Worm (Caenorhabditis elegans): ENCODE measurements around the gene F38A1.6.

The F38A1.6 gene

DNA sequence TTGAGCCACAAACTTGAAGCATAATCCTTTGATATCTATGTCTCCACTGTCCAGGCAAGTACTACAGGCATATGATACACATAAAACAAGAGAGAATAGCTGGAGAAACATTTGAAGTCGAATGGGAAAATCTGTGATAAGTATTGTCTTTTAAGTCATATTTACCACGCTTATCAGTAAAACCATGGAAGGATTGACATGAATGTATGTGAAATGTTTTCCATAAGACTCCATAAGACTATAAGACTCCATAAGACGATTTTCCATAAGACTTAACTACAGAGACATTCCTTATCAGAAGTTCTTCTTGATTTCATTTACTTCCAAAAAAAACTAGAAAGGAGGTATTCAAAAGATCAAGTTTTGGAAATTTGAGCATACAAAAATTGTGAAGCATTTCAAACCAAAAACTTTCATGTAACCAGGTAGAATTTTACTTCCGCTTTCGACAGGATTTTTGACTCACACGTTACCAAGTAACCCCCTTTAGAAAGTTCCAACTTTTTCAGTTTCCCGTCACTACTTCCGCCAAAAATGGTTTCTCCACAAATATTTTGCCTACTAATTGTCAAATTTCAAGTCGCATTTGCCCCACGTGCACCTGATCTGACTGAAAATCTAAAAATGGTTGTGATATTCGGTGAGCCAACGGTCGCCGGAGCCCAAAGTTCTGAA is 4.8 kb upstream of the F38A1.6 start, which contains the start of the genes clec-165 and F38A1.11:
clec-165 (minus strand) TSS at position 125 of the 675 bp plus-strand sequence.
F38A1.11 (plus strand) TSS at position 625 of the 675 bp plus-strand sequence.
- no peak for TF ChIP-seq hmg-4 (GFP tag; optimal IDR thresholded peaks at IDR 0.05)
- no peak for TF ChIP-seq flt-1 (GFP tag; IDR thresholded peaks at IDR 0.05)
- no peak for TF ChIP-seq aly-1 (tag; optimal IDR thresholded peaks at IDR 0.05)
- no peak for TF ChIP-seq ceh-36 (tag; optimal IDR thresholded peaks at IDR 0.05)
- TF ChIP-seq hnd-1 (tag; optimal IDR thresholded peaks at IDR 0.05) = no peak
- no peak for TF ChIP-seq scrt-1 (GFP tag; IDR thresholded peaks at IDR 0.05)
- no peak for TF ChIP-seq tbx-37 (GFP tag; conservative IDR thresholded peaks at IDR 0.05)
- no peak for TF ChIP-seq ama-1 (optimal IDR thresholded peaks at IDR 0.05)
- no peak for TF ChIP-seq ceh-13 (GFP tag; optimal IDR thresholded peaks at IDR 0.05)

DNA sequence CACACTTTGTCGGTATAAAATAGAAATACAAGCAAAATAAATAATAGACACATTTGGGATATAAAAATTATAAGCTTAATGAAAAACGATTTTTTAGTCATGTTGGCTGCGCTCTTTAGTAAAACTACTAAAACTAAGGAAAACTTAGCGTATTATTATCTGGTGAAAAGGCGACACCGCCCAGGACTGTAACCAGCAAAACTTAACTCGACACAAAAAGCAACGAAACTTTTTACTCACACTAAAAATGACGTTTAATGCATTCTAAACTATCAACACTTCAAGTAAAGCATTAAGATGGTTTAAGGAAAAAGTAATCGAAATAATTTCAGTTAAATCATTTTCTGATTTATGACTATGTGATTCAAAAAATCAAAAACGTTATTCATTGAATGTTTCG is 4.0 kb downstream of the F38A1.6 start, which contains the start of gene clec-167:
clec-167 (minus strand) TSS at position 101 of the 400 bp plus-strand sequence.
- TF ChIP-seq ama-1 (optimal IDR thresholded peaks at IDR 0.05) = no peak
- TF ChIP-seq tbx-11 (GFP tag; IDR thresholded peaks at IDR 0.05) = no peak
- no peak for TF ChIP-seq ceh-36 (tag; optimal IDR thresholded peaks at IDR 0.05)

DNA sequence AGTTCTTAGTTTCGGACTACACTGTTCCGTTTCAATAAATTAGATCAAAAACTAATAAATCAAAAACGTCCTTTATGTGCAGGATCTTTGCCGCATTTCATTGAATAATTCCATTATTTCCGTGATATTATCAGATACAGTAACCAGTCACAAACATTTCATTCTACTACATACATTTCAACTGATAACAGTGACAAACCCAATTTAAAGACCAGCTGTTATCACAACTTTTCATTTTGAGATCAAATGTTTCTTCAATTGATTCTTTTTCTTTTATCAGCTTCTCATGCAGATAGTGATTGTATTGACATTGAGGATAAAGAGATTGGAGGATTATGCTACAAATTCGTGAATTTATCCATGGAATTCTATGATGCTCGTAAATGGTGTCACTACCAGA is 5.1 kb downstream of the F38A1.6 start, which contains the start of gene clec-168:
clec-168 (plus strand) TSS at position 247 of the 400 bp plus-strand sequence.
- no peak for TF ChIP-seq tbx-37 (GFP tag; conservative IDR thresholded peaks at IDR 0.05)
- TF ChIP-seq pes-1 (GFP tag; IDR thresholded peaks at IDR 0.05) = no peak
- TF ChIP-seq sea-1 (GFP tag; conservative IDR thresholded peaks at IDR 0.05) = no peak
- TF ChIP-seq B0310.2 (tag; optimal IDR thresholded peaks at IDR 0.05) = no peak
- TF ChIP-seq scrt-1 (GFP tag; IDR thresholded peaks at IDR 0.05) = no peak
- no peak for TF ChIP-seq ceh-13 (GFP tag; optimal IDR thresholded peaks at IDR 0.05)
- TF ChIP-seq ceh-36 (tag; optimal IDR thresholded peaks at IDR 0.05) = no peak
- TF ChIP-seq hmg-4 (GFP tag; optimal IDR thresholded peaks at IDR 0.05) = no peak
- no peak for TF ChIP-seq flt-1 (GFP tag; IDR thresholded peaks at IDR 0.05)
- no peak for TF ChIP-seq hnd-1 (tag; optimal IDR thresholded peaks at IDR 0.05)
- TF ChIP-seq ets-7 (tag; optimal IDR thresholded peaks at IDR 0.05) = no peak
- no peak for TF ChIP-seq tra-4 (tag; optimal IDR thresholded peaks at IDR 0.05)
- TF ChIP-seq ama-1 (optimal IDR thresholded peaks at IDR 0.05) = no peak
- no peak for TF ChIP-seq aly-1 (tag; optimal IDR thresholded peaks at IDR 0.05)
- TF ChIP-seq tbx-11 (GFP tag; IDR thresholded peaks at IDR 0.05) = no peak
- TF ChIP-seq F13C5.2 (tag; optimal IDR thresholded peaks at IDR 0.05) = no peak
- no peak for TF ChIP-seq hmbx-1 (tag; optimal IDR thresholded peaks at IDR 0.05)

DNA sequence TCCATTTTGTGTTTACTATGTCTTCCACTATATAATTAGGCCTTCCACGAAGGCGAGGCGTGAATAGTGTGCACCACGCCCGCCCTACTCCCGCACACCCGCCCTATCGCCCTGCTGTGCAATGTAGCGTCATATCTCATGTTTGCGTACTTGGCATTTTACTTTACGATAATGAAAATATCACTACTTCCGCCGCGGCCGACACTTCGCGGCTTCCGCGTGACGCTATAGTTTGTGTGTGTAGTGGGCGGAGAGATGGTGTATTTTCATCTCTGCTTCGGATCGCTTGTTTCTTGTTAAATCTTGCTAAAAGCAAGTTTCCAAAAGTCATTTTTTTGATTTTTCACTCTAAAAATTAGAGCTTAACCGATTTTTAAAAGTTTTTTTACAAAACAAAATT is 8.8 kb downstream of the F38A1.6 start:
- TF ChIP-seq flt-1 (GFP tag; IDR thresholded peaks at IDR 0.05) = no peak
- no peak for TF ChIP-seq ama-1 (optimal IDR thresholded peaks at IDR 0.05)
- TF ChIP-seq B0310.2 (tag; optimal IDR thresholded peaks at IDR 0.05) = no peak
- TF ChIP-seq F13C5.2 (tag; optimal IDR thresholded peaks at IDR 0.05) = no peak
- TF ChIP-seq ceh-36 (tag; optimal IDR thresholded peaks at IDR 0.05) = no peak
- TF ChIP-seq hmbx-1 (tag; optimal IDR thresholded peaks at IDR 0.05) = no peak
- TF ChIP-seq tra-4 (tag; optimal IDR thresholded peaks at IDR 0.05) = no peak
- TF ChIP-seq ceh-13 (GFP tag; optimal IDR thresholded peaks at IDR 0.05) = no peak

DNA sequence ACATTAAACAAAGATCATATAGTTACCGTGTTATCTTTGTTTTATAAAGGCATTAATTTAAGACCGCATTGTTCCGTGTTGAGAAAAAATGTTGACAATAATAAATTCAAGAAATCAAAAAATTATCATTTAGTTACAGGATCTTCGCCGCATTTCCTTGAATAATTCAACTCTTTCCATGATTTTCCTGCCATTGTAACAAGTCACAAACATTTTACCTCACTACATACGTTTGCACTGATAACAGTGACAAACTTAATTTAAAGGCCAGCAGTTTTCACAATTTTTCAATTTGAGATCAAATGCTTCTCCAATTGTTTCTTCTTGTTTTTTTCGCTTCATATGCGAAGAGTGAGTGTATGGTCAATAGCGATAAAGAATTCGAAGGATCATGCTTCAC is 9.4 kb downstream of the F38A1.6 start, which contains the start of gene clec-169:
clec-169 (plus strand) TSS at position 301 of the 400 bp plus-strand sequence.
- TF ChIP-seq hmg-4 (GFP tag; optimal IDR thresholded peaks at IDR 0.05) (no peak), tra-4 (tag; optimal IDR thresholded peaks at IDR 0.05) (no peak), pes-1 (GFP tag; IDR thresholded peaks at IDR 0.05) (no peak), tbx-11 (GFP tag; IDR thresholded peaks at IDR 0.05) (no peak), ceh-36 (tag; optimal IDR thresholded peaks at IDR 0.05) (no peak), sea-1 (GFP tag; conservative IDR thresholded peaks at IDR 0.05) (no peak), ceh-13 (GFP tag; optimal IDR thresholded peaks at IDR 0.05) (no peak), flt-1 (GFP tag; IDR thresholded peaks at IDR 0.05) (no peak), B0310.2 (tag; optimal IDR thresholded peaks at IDR 0.05) (no peak), ets-7 (tag; optimal IDR thresholded peaks at IDR 0.05) (no peak)

DNA sequence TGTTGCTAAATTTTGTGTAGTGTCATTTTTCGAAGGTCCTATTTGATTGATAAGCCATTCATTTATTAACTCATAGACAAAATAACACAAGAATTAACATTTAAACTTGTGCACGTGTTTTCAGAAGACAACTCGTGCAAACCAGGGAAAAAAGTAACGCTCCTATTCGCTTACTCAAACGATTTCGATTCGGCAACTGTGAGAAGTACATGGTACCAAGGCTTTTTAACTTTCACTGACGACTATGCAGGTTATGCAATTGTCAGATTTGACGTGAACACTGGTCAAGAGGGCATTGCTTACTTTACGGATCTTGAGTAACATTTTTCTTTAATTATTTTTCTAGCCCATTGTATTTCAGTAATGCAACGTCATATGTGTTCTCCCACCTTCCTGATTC is 10.3 kb downstream of the F38A1.6 start:
- no peak for TF ChIP-seq aly-1 (tag; optimal IDR thresholded peaks at IDR 0.05)
- TF ChIP-seq tra-4 (tag; optimal IDR thresholded peaks at IDR 0.05) = no peak
- TF ChIP-seq B0310.2 (tag; optimal IDR thresholded peaks at IDR 0.05) = no peak
- no peak for TF ChIP-seq scrt-1 (GFP tag; IDR thresholded peaks at IDR 0.05)
- TF ChIP-seq ceh-13 (GFP tag; optimal IDR thresholded peaks at IDR 0.05) = no peak
- TF ChIP-seq pes-1 (GFP tag; IDR thresholded peaks at IDR 0.05) = no peak
- no peak for TF ChIP-seq hnd-1 (tag; optimal IDR thresholded peaks at IDR 0.05)
- TF ChIP-seq sea-1 (GFP tag; conservative IDR thresholded peaks at IDR 0.05) = no peak

DNA sequence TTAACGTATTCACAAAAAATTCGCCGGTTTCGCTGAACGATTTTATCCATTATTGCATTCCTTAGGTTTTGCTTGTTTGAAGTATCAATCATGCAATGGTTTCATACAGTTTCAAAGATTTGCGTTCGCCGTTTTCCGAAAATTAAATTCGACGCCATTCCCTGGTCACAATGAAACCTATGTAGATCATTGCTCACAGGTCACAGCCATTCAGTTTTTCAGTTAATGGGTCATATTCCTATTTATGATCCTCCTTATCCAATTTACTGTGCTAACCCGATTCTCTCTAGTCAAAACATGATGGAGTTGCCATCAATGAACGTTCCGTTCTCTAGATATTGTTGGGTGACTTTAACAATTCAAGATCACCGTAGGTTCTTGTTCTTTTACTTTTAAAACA is 13.3 kb downstream of the F38A1.6 start, which contains the start of gene F38A1.13:
F38A1.13 (plus strand) TSS at position 301 of the 400 bp plus-strand sequence.
- TF ChIP-seq hmg-4 (GFP tag; optimal IDR thresholded peaks at IDR 0.05) = no peak
- no peak for TF ChIP-seq ama-1 (optimal IDR thresholded peaks at IDR 0.05)

DNA sequence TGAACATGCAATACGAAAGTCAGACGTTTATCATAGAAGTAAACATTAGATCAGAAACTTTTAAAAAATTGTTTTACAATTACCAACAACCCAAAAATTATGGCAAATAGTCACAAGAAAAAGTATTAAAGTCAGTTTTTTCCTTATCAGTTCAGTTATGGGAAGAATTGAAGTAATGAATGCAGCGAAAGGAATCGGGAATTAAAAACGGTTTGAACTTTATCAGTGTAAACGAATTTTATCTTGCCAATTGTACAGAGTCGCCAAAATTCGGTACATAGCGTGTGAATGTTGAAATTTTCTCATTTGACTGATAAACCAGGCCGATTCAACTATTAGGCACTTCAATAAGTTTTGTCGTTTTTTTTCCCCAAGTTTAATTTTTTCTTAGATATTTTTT is 14.5 kb downstream of the F38A1.6 start:
- TF ChIP-seq ets-7 (tag; optimal IDR thresholded peaks at IDR 0.05) = no peak
- TF ChIP-seq flt-1 (GFP tag; IDR thresholded peaks at IDR 0.05) = no peak
- no peak for TF ChIP-seq tbx-37 (GFP tag; conservative IDR thresholded peaks at IDR 0.05)
- no peak for TF ChIP-seq F13C5.2 (tag; optimal IDR thresholded peaks at IDR 0.05)
- TF ChIP-seq pes-1 (GFP tag; IDR thresholded peaks at IDR 0.05) = no peak
- TF ChIP-seq ceh-13 (GFP tag; optimal IDR thresholded peaks at IDR 0.05) = no peak
- TF ChIP-seq ceh-36 (tag; optimal IDR thresholded peaks at IDR 0.05) = no peak
- TF ChIP-seq hnd-1 (tag; optimal IDR thresholded peaks at IDR 0.05) = no peak
- TF ChIP-seq tra-4 (tag; optimal IDR thresholded peaks at IDR 0.05) = no peak
- TF ChIP-seq tbx-11 (GFP tag; IDR thresholded peaks at IDR 0.05) = no peak
- TF ChIP-seq hmg-4 (GFP tag; optimal IDR thresholded peaks at IDR 0.05) = no peak
